Fruit fly (Drosophila melanogaster): ENCODE results near the gene CG46426.

CG46426 gene

dm6 chr2L:11837413-11837812 is 5.2 kb upstream of the CG46426 start, which contains the start of gene Sfp33A2 (continued):
- TF ChIP-seq CG6791 (GFP tag; IDR thresholded peaks at IDR 0.05; ENCODE audit: partially characterized antibody) = no peak
- TF ChIP-seq nerfin-1 (tag; optimal IDR thresholded peaks at IDR 0.05) = no peak

DNA sequence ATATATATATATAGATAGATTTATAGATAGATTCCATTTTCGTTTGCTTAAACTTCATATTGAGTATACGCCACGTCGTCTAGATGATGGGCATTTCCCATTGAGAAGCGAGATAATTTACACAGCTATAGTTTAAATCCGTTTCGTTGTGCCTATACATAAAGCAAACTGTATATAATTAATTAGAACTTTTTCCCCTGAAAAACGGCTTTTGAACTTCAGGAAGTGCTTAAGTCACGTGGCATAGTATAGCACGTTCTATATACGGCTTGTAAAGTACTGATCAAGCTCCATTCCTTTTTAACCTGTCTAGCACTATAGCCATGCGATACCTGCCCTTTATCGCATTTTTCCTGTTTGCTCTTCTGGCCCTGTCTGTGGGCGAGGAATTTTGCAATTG is 3.0 kb upstream of the CG46426 start, which contains the start of gene Sfp33A3:
Gene Sfp33A3, plus strand, starts transcription at position 301 of the 400 bp plus-strand sequence.
- TF ChIP-seq CG4854 (GFP tag; optimal IDR thresholded peaks at IDR 0.05) (no peak), peb (GFP tag; IDR thresholded peaks at IDR 0.05) (no peak), CG3281 (GFP tag; optimal IDR thresholded peaks at IDR 0.05) (no peak), dm (GFP tag; optimal IDR thresholded peaks at IDR 0.05) (no peak), Opbp (GFP tag; IDR thresholded peaks at IDR 0.05; ENCODE audit: partially characterized antibody) (no peak), CG3163 (GFP tag; optimal IDR thresholded peaks at IDR 0.05) (no peak), CG2875 (GFP tag; optimal IDR thresholded peaks at IDR 0.05) (no peak), Hr51 (GFP tag; optimal IDR thresholded peaks at IDR 0.05) (no peak), CG3995 (GFP tag; optimal IDR thresholded peaks at IDR 0.05) (no peak), CG7357 (GFP tag; IDR thresholded peaks at IDR 0.05) (no peak), Kr (GFP tag; optimal IDR thresholded peaks at IDR 0.05) (no peak), CG10462 (GFP tag; optimal IDR thresholded peaks at IDR 0.05) (no peak), CG8290 (GFP tag; optimal IDR thresholded peaks at IDR 0.05) (no peak), CG8290 (tag; optimal IDR thresholded peaks at IDR 0.05) (no peak), disco-r (GFP tag; optimal IDR thresholded peaks at IDR 0.05) (no peak)

DNA sequence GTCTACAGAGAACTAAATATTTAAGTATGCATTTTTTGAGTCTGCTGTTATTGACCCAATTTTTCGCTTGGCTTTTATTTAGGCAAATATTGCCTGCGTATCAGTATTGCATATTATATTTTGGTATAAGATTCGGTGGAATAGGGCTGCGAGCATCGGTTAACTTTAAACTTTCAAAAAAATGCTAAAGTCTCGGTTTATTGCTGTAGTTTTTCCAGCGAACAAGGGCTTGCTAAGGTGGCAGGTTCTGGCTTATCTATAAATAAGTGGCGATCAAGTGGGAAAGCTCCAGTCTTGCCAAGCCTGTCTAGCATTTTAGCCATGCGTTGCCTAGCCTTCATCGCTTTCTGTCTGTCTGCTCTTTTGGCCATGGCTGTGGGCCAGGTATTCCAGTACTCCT is 2.2 kb upstream of the CG46426 start, which contains the start of gene CG31704:
Gene CG31704, plus strand, starts transcription at position 301 of the 400 bp plus-strand sequence.
- TF ChIP-seq ase (GFP tag; IDR thresholded peaks at IDR 0.05) (0 out of 3 replicates have a peak, but pooled peaks have one; percentile 26), TFAM (GFP tag; optimal IDR thresholded peaks at IDR 0.05) (no peak)

- TF ChIP-seq CG1832 (GFP tag; optimal IDR thresholded peaks at IDR 0.05) (no peak), CG1233 (GFP tag; optimal IDR thresholded peaks at IDR 0.05) (no peak), CG10543 (GFP tag; optimal IDR thresholded peaks at IDR 0.05) (no peak), CG11085 (GFP tag; IDR thresholded peaks at IDR 0.05) (0 out of 2 replicates have a peak, but pooled peaks have one; percentile 33), lab (GFP tag; optimal IDR thresholded peaks at IDR 0.05) (no peak), Lhr (GFP tag; optimal IDR thresholded peaks at IDR 0.05) (no peak), esg (GFP tag; conservative IDR thresholded peaks at IDR 0.05) (no peak), CG18011 (GFP tag; optimal IDR thresholded peaks at IDR 0.05) (no peak), CG9817 (tag; optimal IDR thresholded peaks at IDR 0.05) (no peak), CG10267 (tag; optimal IDR thresholded peaks at IDR 0.05) (no peak), gem (tag; optimal IDR thresholded peaks at IDR 0.05) (peak; percentile 0), CG2120 (GFP tag; optimal IDR thresholded peaks at IDR 0.05) (peak; percentile 13), MTF-1 (GFP tag; optimal IDR thresholded peaks at IDR 0.05; ENCODE audit: borderline replicate concordance) (no peak), gsb-n (tag; optimal IDR thresholded peaks at IDR 0.05) (no peak), CG13894 (tag; optimal IDR thresholded peaks at IDR 0.05) (no peak), pho (GFP tag; optimal IDR thresholded peaks at IDR 0.05) (no peak)
Measured at dm6 chr2L:11841538-11841937, 1.1 kb upstream of the CG46426 start.
